Fruit fly (Drosophila melanogaster) whole organism, embryonic: ENCODE results near the gene CG13457.

Experiments
- CG10543 ChIP-seq: fragments of 200-800 bp; sonication (Bioruptor generic); optimal IDR thresholded peaks from 3 replicates; lab custom pipeline; 2017; ENCODE audit warnings: missing biosample characterization, mild to moderate bottlenecking, missing genetic modification characterization, moderate library complexity
- CG10565 ChIP-seq: fragments of 200-800 bp; sonication (Bioruptor generic); optimal IDR thresholded peaks from 3 replicates; lab custom pipeline; 2016; ENCODE audit warnings: missing biosample characterization, mild to moderate bottlenecking, missing genetic modification characterization
- CG11398 ChIP-seq: fragments of 200-800 bp; sonication (Bioruptor generic); optimal IDR thresholded peaks from 2 replicates; lab custom pipeline; 2016; ENCODE audit warnings: missing biosample characterization, missing genetic modification characterization
- CG11456 ChIP-seq: fragments of 200-800 bp; sonication (Bioruptor generic); IDR thresholded peaks from 3 replicates; pipeline ENCODE4 v1.3.6; 2022; ENCODE audit warnings: missing biosample characterization, missing genetic modification characterization
- CG12299 ChIP-seq: fragments of 200-800 bp; sonication (Bioruptor generic); optimal IDR thresholded peaks from 2 replicates; lab custom pipeline; 2018; ENCODE audit warnings: missing biosample characterization, mild to moderate bottlenecking, missing genetic modification characterization
- CG13424 ChIP-seq: fragments of 200-800 bp; sonication (Bioruptor generic); optimal IDR thresholded peaks from 2 replicates; lab custom pipeline; 2019; ENCODE audit warnings: missing biosample characterization, mild to moderate bottlenecking, missing genetic modification characterization, moderate library complexity
- CG14965 ChIP-seq: fragments of 200-800 bp; sonication (Bioruptor generic); optimal IDR thresholded peaks from 2 replicates; lab custom pipeline; 2016; ENCODE audit warnings: missing biosample characterization, missing genetic modification characterization, borderline replicate concordance
- CG15601 ChIP-seq: fragments of 200-800 bp; sonication (Bioruptor generic); optimal IDR thresholded peaks from 3 replicates; lab custom pipeline; 2019; ENCODE audit warnings: missing biosample characterization, mild to moderate bottlenecking, missing genetic modification characterization, moderate library complexity
- CG1603 ChIP-seq: fragments of 200-800 bp; sonication (Bioruptor generic); optimal IDR thresholded peaks from 2 replicates; lab custom pipeline; 2019; ENCODE audit warnings: missing biosample characterization, mild to moderate bottlenecking, missing genetic modification characterization, moderate library complexity
- CG16815 ChIP-seq: fragments of 200-800 bp; sonication (Bioruptor generic); optimal IDR thresholded peaks from 3 replicates; lab custom pipeline; 2017; ENCODE audit warnings: missing biosample characterization, mild to moderate bottlenecking, missing genetic modification characterization
- CG17912 ChIP-seq: fragments of 200-800 bp; sonication (Bioruptor generic); optimal IDR thresholded peaks from 2 replicates; lab custom pipeline; 2018; ENCODE audit warnings: missing biosample characterization, mild to moderate bottlenecking, missing genetic modification characterization
- CG3163 ChIP-seq: fragments of 200-800 bp; sonication (Bioruptor generic); optimal IDR thresholded peaks from 3 replicates; lab custom pipeline; 2016; ENCODE audit warnings: missing biosample characterization, missing genetic modification characterization
- CG32532 ChIP-seq: fragments of 200-800 bp; sonication (Bioruptor generic); IDR thresholded peaks from 2 replicates; pipeline ENCODE4 v1.3.6; 2022; ENCODE audit warnings: missing biosample characterization, missing genetic modification characterization
- CG33557 ChIP-seq: fragments of 200-800 bp; sonication (Bioruptor generic); optimal IDR thresholded peaks from 2 replicates; lab custom pipeline; 2019; ENCODE audit warnings: missing biosample characterization, mild to moderate bottlenecking, missing genetic modification characterization, moderate library complexity
- CG34224 ChIP-seq: fragments of 200-800 bp; sonication (Bioruptor generic); IDR thresholded peaks from 3 replicates; pipeline ENCODE4 v1.3.6; 2022; ENCODE audit warnings: missing biosample characterization, missing genetic modification characterization; ENCODE audit not compliant: partially characterized antibody
- CG6254 ChIP-seq: fragments of 200-800 bp; sonication (Bioruptor generic); optimal IDR thresholded peaks from 3 replicates; lab custom pipeline; 2017; ENCODE audit warnings: mild to moderate bottlenecking, missing biosample characterization, missing genetic modification reagents, missing genetic modification characterization
- CG7556 ChIP-seq: fragments of 200-800 bp; sonication (Bioruptor generic); optimal IDR thresholded peaks from 2 replicates; lab custom pipeline; 2017; ENCODE audit warnings: missing biosample characterization, mild to moderate bottlenecking, missing genetic modification characterization
- CG7745 ChIP-seq: fragments of 200-800 bp; sonication (Bioruptor generic); optimal IDR thresholded peaks from 2 replicates; lab custom pipeline; 2018; ENCODE audit warnings: missing biosample characterization, mild to moderate bottlenecking, missing genetic modification characterization, moderate library complexity
- CG7839 ChIP-seq: fragments of 200-800 bp; sonication (Bioruptor generic); optimal IDR thresholded peaks from 3 replicates; lab custom pipeline; 2018; ENCODE audit warnings: missing biosample characterization, mild to moderate bottlenecking, missing genetic modification characterization, moderate library complexity
- CG8478 ChIP-seq: fragments of >200 bp; optimal IDR thresholded peaks from 2 replicates; lab custom pipeline; 2018
- CG9437 ChIP-seq: fragments of 200-800 bp; sonication (Bioruptor generic); optimal IDR thresholded peaks from 2 replicates; lab custom pipeline; 2018; ENCODE audit warnings: missing biosample characterization, mild to moderate bottlenecking, missing genetic modification characterization
- CG9609 ChIP-seq: fragments of 200-800 bp; sonication (Bioruptor generic); optimal IDR thresholded peaks from 3 replicates; lab custom pipeline; 2016; ENCODE audit warnings: missing biosample characterization, missing genetic modification characterization
- CTCF ChIP-seq: fragments of 200-800 bp; sonication (Bioruptor generic); optimal IDR thresholded peaks from 2 replicates; lab custom pipeline; 2017; ENCODE audit warnings: missing biosample characterization, mild to moderate bottlenecking, missing genetic modification characterization, moderate library complexity
- CrebB ChIP-seq: fragments of 200-800 bp; sonication (Bioruptor generic); optimal IDR thresholded peaks from 3 replicates; lab custom pipeline; 2018; ENCODE audit warnings: missing biosample characterization, mild to moderate bottlenecking, missing genetic modification characterization
- D19B ChIP-seq: fragments of 200-800 bp; sonication (Bioruptor generic); optimal IDR thresholded peaks from 2 replicates; lab custom pipeline; 2017; ENCODE audit warnings: missing biosample characterization, mild to moderate bottlenecking, missing genetic modification characterization
- Dref ChIP-seq: fragments of 200-800 bp; sonication (Bioruptor generic); IDR thresholded peaks from 2 replicates; pipeline ENCODE4 v1.3.6; 2022; ENCODE audit warnings: missing biosample characterization, missing genetic modification characterization
- Gsc ChIP-seq: fragments of 200-800 bp; sonication (Bioruptor generic); IDR thresholded peaks from 2 replicates; pipeline ENCODE4 v1.3.6; 2022; ENCODE audit warnings: missing biosample characterization, missing genetic modification characterization
- Hr51 ChIP-seq, 2 experiments: fragments of 200-800 bp; sonication (Bioruptor generic); optimal IDR thresholded peaks; 2 replicates in 1 of 2; 3 replicates in 1 of 2; lab custom pipeline; 2016 to 2018; ENCODE audit warnings: missing biosample characterization in 2 of 2, missing genetic modification characterization in 2 of 2, mild to moderate bottlenecking in 1 of 2, moderate library complexity in 1 of 2
- Max ChIP-seq: fragments of 200-800 bp; sonication (Bioruptor generic); optimal IDR thresholded peaks from 2 replicates; lab custom pipeline; 2016; ENCODE audit warnings: missing biosample characterization, mild to moderate bottlenecking, missing genetic modification characterization
- PHDP ChIP-seq: fragments of 200-800 bp; sonication (Bioruptor generic); optimal IDR thresholded peaks from 3 replicates; lab custom pipeline; 2018; ENCODE audit warnings: missing biosample characterization, mild to moderate bottlenecking, missing genetic modification characterization, moderate library complexity
- Ravus ChIP-seq: fragments of 200-800 bp; sonication (Bioruptor generic); IDR thresholded peaks from 2 replicates; pipeline ENCODE4 v1.3.6; 2022; ENCODE audit warnings: missing biosample characterization, missing genetic modification characterization
- Sin3A ChIP-seq: fragments of >200 bp; optimal IDR thresholded peaks from 2 replicates; lab custom pipeline; 2018
- Xrp1 ChIP-seq: fragments of 200-800 bp; sonication (Bioruptor generic); IDR thresholded peaks from 2 replicates; pipeline ENCODE4 v1.3.6; 2022; ENCODE audit warnings: missing biosample characterization, missing genetic modification characterization
- amos ChIP-seq: fragments of 200-800 bp; sonication (Bioruptor generic); IDR thresholded peaks from 2 replicates; pipeline ENCODE4 v1.3.6; 2022; ENCODE audit warnings: missing biosample characterization, missing genetic modification characterization; ENCODE audit not compliant: partially characterized antibody
- ara ChIP-seq: fragments of 200-800 bp; sonication (Bioruptor generic); IDR thresholded peaks from 2 replicates; pipeline ENCODE4 v1.3.6; 2022; ENCODE audit warnings: missing biosample characterization, missing genetic modification characterization
- ci ChIP-seq: fragments of 200-800 bp; sonication (Bioruptor generic); IDR thresholded peaks from 3 replicates; pipeline ENCODE4 v1.3.6; 2022; ENCODE audit warnings: missing biosample characterization, missing genetic modification characterization
- dimm ChIP-seq: fragments of 200-800 bp; sonication (Bioruptor generic); IDR thresholded peaks from 2 replicates; pipeline ENCODE4 v1.3.6; 2022; ENCODE audit warnings: missing biosample characterization, missing genetic modification characterization
- dm ChIP-seq: fragments of 200-800 bp; sonication (Bioruptor generic); optimal IDR thresholded peaks from 3 replicates; lab custom pipeline; 2016; ENCODE audit warnings: missing biosample characterization, missing genetic modification characterization
- ems ChIP-seq: fragments of 200-800 bp; sonication (Bioruptor generic); optimal IDR thresholded peaks from 3 replicates; lab custom pipeline; 2016; ENCODE audit warnings: missing biosample characterization, missing genetic modification characterization
- ftz-f1 ChIP-seq: fragments of 200-800 bp; sonication (Bioruptor generic); optimal IDR thresholded peaks from 2 replicates; lab custom pipeline; 2016; ENCODE audit warnings: missing biosample characterization, missing genetic modification characterization
- grau ChIP-seq: fragments of 200-800 bp; optimal IDR thresholded peaks from 3 replicates; lab custom pipeline; 2019; ENCODE audit warnings: missing biosample characterization, mild to moderate bottlenecking, missing genetic modification characterization, moderate library complexity
- jumu ChIP-seq: fragments of 200-800 bp; sonication (Bioruptor generic); optimal IDR thresholded peaks from 3 replicates; lab custom pipeline; 2016; ENCODE audit warnings: missing biosample characterization, missing genetic modification characterization
- klu ChIP-seq: fragments of 200-800 bp; sonication (Bioruptor generic); IDR thresholded peaks from 2 replicates; pipeline ENCODE4 v1.3.6; 2022; ENCODE audit warnings: missing biosample characterization, missing genetic modification characterization
- knrl ChIP-seq: fragments of 200-800 bp; sonication (Bioruptor generic); IDR thresholded peaks from 3 replicates; pipeline ENCODE4 v1.3.6; 2022; ENCODE audit warnings: missing biosample characterization, missing genetic modification characterization; ENCODE audit not compliant: partially characterized antibody
- lilli ChIP-seq: fragments of 200-800 bp; sonication (Bioruptor generic); optimal IDR thresholded peaks from 3 replicates; lab custom pipeline; 2016; ENCODE audit warnings: missing biosample characterization, missing genetic modification characterization
- luna ChIP-seq: fragments of 200-800 bp; sonication (Bioruptor generic); optimal IDR thresholded peaks from 2 replicates; lab custom pipeline; 2016; ENCODE audit warnings: missing biosample characterization, missing genetic modification characterization
- oc ChIP-seq: fragments of 200-800 bp; sonication (Bioruptor generic); optimal IDR thresholded peaks from 2 replicates; lab custom pipeline; 2018; ENCODE audit warnings: missing biosample characterization, mild to moderate bottlenecking, missing genetic modification characterization, moderate library complexity
- pita ChIP-seq: fragments of 200-800 bp; sonication (Bioruptor generic); optimal IDR thresholded peaks from 2 replicates; lab custom pipeline; 2017; ENCODE audit warnings: missing biosample characterization, mild to moderate bottlenecking, missing genetic modification characterization
- salm ChIP-seq: fragments of 200-800 bp; sonication (Bioruptor generic); optimal IDR thresholded peaks from 2 replicates; lab custom pipeline; 2018; ENCODE audit warnings: missing biosample characterization, mild to moderate bottlenecking, missing genetic modification characterization
- schlank ChIP-seq: fragments of 200-800 bp; sonication (Bioruptor generic); optimal IDR thresholded peaks from 2 replicates; lab custom pipeline; 2018; ENCODE audit warnings: missing biosample characterization, mild to moderate bottlenecking, missing genetic modification characterization
- slp2 ChIP-seq: fragments of 200-800 bp; sonication (Bioruptor generic); optimal IDR thresholded peaks from 2 replicates; lab custom pipeline; 2016; ENCODE audit warnings: missing biosample characterization, missing genetic modification characterization
- stc ChIP-seq: fragments of 200-800 bp; sonication (Bioruptor generic); IDR thresholded peaks from 2 replicates; pipeline ENCODE4 v1.3.6; 2022; ENCODE audit warnings: missing biosample characterization, missing genetic modification characterization

Gene CG13457

dm6 chr3L:15161549-15161948 lies 30.4 kb upstream of the CG13457 start, which contains the start of gene CG6878 (continued):
- TF ChIP-seq CG3163 (GFP tag; lab: Kevin White, UChicago) = no peak
- TF ChIP-seq Xrp1 (GFP tag; lab: Robert Waterston, UW) = 0 out of 2 replicates have a peak, but pooled peaks have one; percentile 8
- peak; percentile 97 for TF ChIP-seq CTCF (GFP tag; lab: Kevin White, UChicago)
- TF ChIP-seq lilli (GFP tag; lab: Kevin White, UChicago) = peak; percentile 28
- TF ChIP-seq CG9609 = no peak
- no peak for TF ChIP-seq dm (GFP tag; lab: Kevin White, UChicago)
- no peak for TF ChIP-seq CG7745 (tag; lab: Kevin White, UChicago)
- no peak for TF ChIP-seq CG14965 (GFP tag; lab: Kevin White, UChicago)
- TF ChIP-seq salm (tag; lab: Kevin White, UChicago) = no peak
- TF ChIP-seq Hr51 (GFP tag; optimal IDR thresholded peaks at IDR 0.05; lab: Kevin White, UChicago) = peak in 1 of 2 experiments; percentile 29
- TF ChIP-seq CG13424 (tag; lab: Kevin White, UChicago) = no peak
- TF ChIP-seq CG9437 = no peak
- TF ChIP-seq ci (GFP tag; lab: Robert Waterston, UW) = peak; percentile 65; the same call in 1 of the 3 replicates
- no peak for TF ChIP-seq ftz-f1 (GFP tag; lab: Kevin White, UChicago)
- peak; percentile 47; the same call in 1 of the 2 replicates for TF ChIP-seq amos (GFP tag; lab: Robert Waterston, UW)
- no peak for TF ChIP-seq ems (GFP tag; lab: Kevin White, UChicago)
- no peak for TF ChIP-seq CG12299 (tag; lab: Kevin White, UChicago)
- no peak for TF ChIP-seq Sin3A
- peak; percentile 68 for TF ChIP-seq CG17912 (GFP tag; lab: Kevin White, UChicago)
- peak; percentile 37 for TF ChIP-seq CG15601 (tag; lab: Kevin White, UChicago)
- TF ChIP-seq pita = no peak
- TF ChIP-seq PHDP (tag; lab: Kevin White, UChicago) = peak; percentile 42
- TF ChIP-seq CG11398 = no peak
- no peak for TF ChIP-seq jumu (GFP tag; lab: Kevin White, UChicago)
- TF ChIP-seq Ravus (GFP tag; lab: Robert Waterston, UW) = no peak
- TF ChIP-seq CG11456 (GFP tag; lab: Robert Waterston, UW) = peak; percentile 70; the same call in 2 of the 3 replicates
- TF ChIP-seq CG1603 (tag; lab: Kevin White, UChicago) = peak; percentile 61
- no peak for TF ChIP-seq ara (GFP tag; lab: Robert Waterston, UW)
- no peak for TF ChIP-seq schlank (tag; lab: Kevin White, UChicago)
- no peak for TF ChIP-seq klu
- no peak for TF ChIP-seq luna (GFP tag; lab: Kevin White, UChicago)
- TF ChIP-seq oc (tag; lab: Kevin White, UChicago) = no peak
- no peak for TF ChIP-seq CrebB (tag; lab: Kevin White, UChicago)
- no peak for TF ChIP-seq CG16815 (GFP tag; lab: Kevin White, UChicago)
- peak; percentile 38 for TF ChIP-seq grau (tag; lab: Kevin White, UChicago)
- TF ChIP-seq stc (GFP tag; lab: Robert Waterston, UW) = no peak
- peak; percentile 27 for TF ChIP-seq CG7839
- TF ChIP-seq CG33557 (GFP tag; lab: Kevin White, UChicago) = peak; percentile 14
- peak; percentile 3 for TF ChIP-seq Max (GFP tag; lab: Kevin White, UChicago)
- TF ChIP-seq CG32532 = peak; percentile 40; the same call in 1 of the 2 replicates
- TF ChIP-seq CG8478 (lab: Kevin White, UChicago) = no peak
- no peak for TF ChIP-seq CG10565 (GFP tag; lab: Kevin White, UChicago)
- no peak for TF ChIP-seq slp2 (GFP tag; lab: Kevin White, UChicago)
- no peak for TF ChIP-seq dimm
- 0 out of 3 replicates have a peak, but pooled peaks have one; percentile 29 for TF ChIP-seq CG34224
- TF ChIP-seq Dref (GFP tag; lab: Robert Waterston, UW) = 0 out of 2 replicates have a peak, but pooled peaks have one; percentile 32
- TF ChIP-seq Gsc (GFP tag; lab: Robert Waterston, UW) = no peak
- TF ChIP-seq CG10543 (GFP tag; lab: Kevin White, UChicago) = no peak
- TF ChIP-seq CG7556 (GFP tag; lab: Kevin White, UChicago) = no peak
- TF ChIP-seq D19B (GFP tag; lab: Kevin White, UChicago) = no peak
- no peak for TF ChIP-seq knrl (GFP tag; lab: Robert Waterston, UW)
- TF ChIP-seq CG6254 = no peak
